Fruit fly (Drosophila melanogaster) whole organism: Measurements from ENCODE around the gene NetB.

ENCODE experiments used
- CG8478 ChIP-seq: fragments of >200 bp; optimal IDR thresholded peaks from 2 replicates; lab custom pipeline; 2018; ENCODE audit warnings: inconsistent platforms
- EcR ChIP-seq, 2 experiments: fragments of >200 bp; optimal IDR thresholded peaks; 2 replicates each; lab custom pipeline; 2017; ENCODE audit warnings: missing biosample characterization in 2 of 2, missing genetic modification characterization in 2 of 2, missing genetic modification reagents in 2 of 2
- pan ChIP-seq: fragments of >200 bp; optimal IDR thresholded peaks from 2 replicates; lab custom pipeline; 2017
- psq ChIP-seq: fragments of >200 bp; optimal IDR thresholded peaks from 2 replicates; lab custom pipeline; 2017
- usp ChIP-seq: fragments of >200 bp; optimal IDR thresholded peaks from 2 replicates; lab custom pipeline; 2017; ENCODE audit warnings: missing biosample characterization, missing genetic modification characterization, mixed read lengths

DNA sequence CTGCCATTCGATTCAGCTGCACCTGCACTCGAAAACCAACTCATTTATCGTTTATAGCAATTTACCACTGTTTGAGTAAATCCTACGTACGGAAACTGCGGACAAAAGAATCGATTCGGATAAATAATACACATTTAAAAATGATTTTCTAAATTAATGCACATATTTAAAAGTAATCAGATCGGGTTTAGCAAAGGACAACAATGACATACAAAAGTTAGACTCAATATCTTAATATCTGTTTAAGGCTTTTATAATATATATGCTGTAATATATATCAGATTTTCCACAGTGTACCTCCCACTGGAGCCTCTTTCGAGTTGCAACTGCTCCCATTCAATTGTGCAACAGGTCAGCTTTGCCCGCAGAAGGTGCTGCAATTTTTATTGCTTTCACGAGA lies 71.0 kb downstream of the NetB start:
- TF ChIP-seq psq (no peak), CG8478 (lab: Kevin White, UChicago) (no peak), usp (GFP tag; lab: Kevin White, UChicago) (no peak), EcR (GFP tag; optimal IDR thresholded peaks at IDR 0.05; lab: Kevin White, UChicago) (no peak), pan (lab: Kevin White, UChicago) (no peak)
